Worm (Caenorhabditis elegans) whole organism, young adult: ENCODE data around the gene fbxc-49.

Experiments used
- B0035.1 ChIP-seq: sonication (generic microtip); optimal IDR thresholded peaks from 2 replicates; lab custom pipeline; 2016; ENCODE audit warnings: missing genetic modification characterization, mild to moderate bottlenecking, missing compliant biosample characterization, missing genotype, missing genetic modification reagents
- D2030.7 ChIP-seq: fragments of 200-800 bp; sonication (Bioruptor generic); IDR thresholded peaks from 2 replicates; pipeline ENCODE4 v1.3.6; 2022; ENCODE audit warnings: missing genetic modification reagents, missing genetic modification characterization, missing compliant biosample characterization
- F33H1.4 ChIP-seq: fragments of 200-800 bp; sonication (Bioruptor generic); IDR thresholded peaks from 2 replicates; pipeline ENCODE4 v1.3.6; 2022; ENCODE audit warnings: missing genetic modification reagents, missing genetic modification characterization, missing compliant biosample characterization
- F37B4.10 ChIP-seq: fragments of 200-800 bp; sonication (Bioruptor generic); IDR thresholded peaks from 2 replicates; pipeline ENCODE4 v1.3.6; 2022; ENCODE audit warnings: missing genetic modification characterization, missing compliant biosample characterization
- F49E8.2 ChIP-seq: sonication (generic microtip); optimal IDR thresholded peaks from 3 replicates; lab custom pipeline; 2017; ENCODE audit warnings: missing genetic modification characterization, mild to moderate bottlenecking, missing compliant biosample characterization, antibody characterized with exemption, moderate library complexity; ENCODE audit not compliant: insufficient read depth
- F57A8.1 ChIP-seq: fragments of 200-800 bp; sonication (Bioruptor generic); optimal IDR thresholded peaks from 2 replicates; lab custom pipeline; 2018; ENCODE audit warnings: mild to moderate bottlenecking, missing genetic modification characterization, moderate library complexity, missing compliant biosample characterization
- K12H6.12 ChIP-seq: fragments of 200-800 bp; sonication (Bioruptor generic); optimal IDR thresholded peaks from 2 replicates; lab custom pipeline; 2018; ENCODE audit warnings: mild to moderate bottlenecking, missing genetic modification characterization, missing compliant biosample characterization
- Y79H2A.3 ChIP-seq: fragments of 200-800 bp; sonication (Bioruptor generic); conservative IDR thresholded peaks from 2 replicates; pipeline ENCODE4 v1.3.6; 2022; ENCODE audit warnings: missing genetic modification reagents, missing genetic modification characterization, missing compliant biosample characterization
- Y95B8A.8 ChIP-seq: fragments of 200-800 bp; sonication (Bioruptor generic); IDR thresholded peaks from 2 replicates; pipeline ENCODE4 v1.3.6; 2022; ENCODE audit warnings: missing genetic modification reagents, missing genetic modification characterization, missing compliant biosample characterization
- ZK185.1 ChIP-seq: sonication (generic microtip); optimal IDR thresholded peaks from 2 replicates; lab custom pipeline; 2016; ENCODE audit warnings: mild to moderate bottlenecking, missing genetic modification characterization, missing compliant biosample characterization; ENCODE audit not compliant: poor library complexity, severe bottlenecking
- ama-1 ChIP-seq, 3 experiments: fragments of 150-350 bp in 1 of 3; sonication (generic microtip) in 2 of 3; optimal IDR thresholded peaks; 2 replicates each; lab custom pipeline; 2014 to 2018; ENCODE audit warnings: missing biosample characterization in 2 of 3, missing genetic modification characterization in 2 of 3, missing genetic modification reagents in 2 of 3
- atf-7 ChIP-seq: sonication (generic microtip); optimal IDR thresholded peaks from 2 replicates; lab custom pipeline; 2017; ENCODE audit warnings: mild to moderate bottlenecking, missing genetic modification characterization, missing compliant biosample characterization
- bed-2 ChIP-seq: fragments of 200-800 bp; sonication (Bioruptor generic); IDR thresholded peaks from 2 replicates; pipeline ENCODE4 v1.3.6; 2022; ENCODE audit warnings: missing genetic modification reagents, missing genetic modification characterization, missing compliant biosample characterization
- cebp-1 ChIP-seq, 2 experiments: fragments of 200-800 bp in 1 of 2; sonication (Bioruptor generic) in 1 of 2; sonication (generic microtip) in 1 of 2; IDR thresholded peaks in 1 of 2; optimal IDR thresholded peaks in 1 of 2; 2 replicates each; pipeline versions ENCODE4 v1.3.6 to Lab custom; 2017 to 2022; ENCODE audit warnings: missing compliant biosample characterization in 2 of 2, missing genetic modification characterization in 2 of 2, mild to moderate bottlenecking in 1 of 2, missing genetic modification reagents in 1 of 2, moderate library complexity in 1 of 2
- ceh-40 ChIP-seq: fragments of 200-800 bp; sonication (Bioruptor generic); IDR thresholded peaks from 2 replicates; pipeline ENCODE4 v1.3.6; 2022; ENCODE audit warnings: missing genetic modification characterization, missing compliant biosample characterization
- ceh-79 ChIP-seq: sonication (generic microtip); optimal IDR thresholded peaks from 2 replicates; lab custom pipeline; 2017; ENCODE audit warnings: mild to moderate bottlenecking, missing genetic modification characterization, missing compliant biosample characterization
- ekl-4 ChIP-seq: fragments of 200-800 bp; sonication (Bioruptor generic); IDR thresholded peaks from 2 replicates; pipeline ENCODE4 v1.3.6; 2022; ENCODE audit warnings: missing genetic modification reagents, missing genetic modification characterization, missing compliant biosample characterization
- fkh-3 ChIP-seq: sonication (generic microtip); optimal IDR thresholded peaks from 2 replicates; lab custom pipeline; 2016; ENCODE audit warnings: mild to moderate bottlenecking, missing genetic modification characterization, missing compliant biosample characterization
- hlh-26 ChIP-seq: fragments of 200-800 bp; sonication (Bioruptor generic); conservative IDR thresholded peaks from 2 replicates; pipeline ENCODE4 v1.3.6; 2022; ENCODE audit warnings: missing genetic modification reagents, missing genetic modification characterization, missing compliant biosample characterization
- lsl-1 ChIP-seq: fragments of 200-800 bp; sonication (Bioruptor generic); optimal IDR thresholded peaks from 2 replicates; lab custom pipeline; 2018; ENCODE audit warnings: mild to moderate bottlenecking, missing genetic modification characterization, moderate library complexity, missing compliant biosample characterization
- mcd-1 ChIP-seq: fragments of 200-800 bp; sonication (Bioruptor generic); IDR thresholded peaks from 2 replicates; pipeline ENCODE4 v1.3.6; 2022; ENCODE audit warnings: missing genetic modification reagents, missing genetic modification characterization, missing compliant biosample characterization
- mel-28 ChIP-seq: sonication (generic microtip); optimal IDR thresholded peaks from 2 replicates; lab custom pipeline; 2016; ENCODE audit warnings: borderline replicate concordance, mild to moderate bottlenecking, missing genetic modification characterization, missing compliant biosample characterization
- mxl-1 ChIP-seq: sonication (generic microtip); optimal IDR thresholded peaks from 2 replicates; lab custom pipeline; 2016; ENCODE audit warnings: missing genetic modification characterization, missing compliant biosample characterization
- nfyb-1 ChIP-seq: fragments of 200-800 bp; sonication (Bioruptor generic); IDR thresholded peaks from 2 replicates; pipeline ENCODE4 v1.3.6; 2022; ENCODE audit warnings: missing genetic modification reagents, missing genetic modification characterization, missing compliant biosample characterization
- nhr-120 ChIP-seq: fragments of 200-800 bp; sonication (Bioruptor generic); IDR thresholded peaks from 2 replicates; pipeline ENCODE4 v1.3.6; 2022; ENCODE audit warnings: missing genetic modification characterization, missing compliant biosample characterization
- nhr-179 ChIP-seq: sonication (generic microtip); optimal IDR thresholded peaks from 2 replicates; lab custom pipeline; 2016; ENCODE audit warnings: mild to moderate bottlenecking, missing genetic modification characterization, missing compliant biosample characterization
- pbrm-1 ChIP-seq: fragments of 200-800 bp; sonication (Bioruptor generic); IDR thresholded peaks from 2 replicates; pipeline ENCODE4 v1.3.6; 2022; ENCODE audit warnings: missing genetic modification reagents, missing genetic modification characterization, missing compliant biosample characterization
- sdz-38 ChIP-seq: sonication (generic microtip); optimal IDR thresholded peaks from 2 replicates; lab custom pipeline; 2016; ENCODE audit warnings: missing genotype, missing genetic modification characterization, missing compliant biosample characterization
- somi-1 ChIP-seq: fragments of 200-800 bp; sonication (Bioruptor generic); optimal IDR thresholded peaks from 2 replicates; lab custom pipeline; 2018; ENCODE audit warnings: mild to moderate bottlenecking, missing genetic modification characterization, missing compliant biosample characterization
- sptf-2 ChIP-seq: fragments of 200-800 bp; sonication (Bioruptor generic); optimal IDR thresholded peaks from 2 replicates; lab custom pipeline; 2018; ENCODE audit warnings: mild to moderate bottlenecking, missing genetic modification characterization, missing compliant biosample characterization
- unc-62 ChIP-seq: fragments of 150-350 bp; optimal IDR thresholded peaks from 2 replicates; lab custom pipeline; 2014; ENCODE audit warnings: missing biosample characterization, missing genetic modification reagents, missing genetic modification characterization
- zfh-2 ChIP-seq: fragments of 200-800 bp; sonication (Bioruptor generic); conservative IDR thresholded peaks from 2 replicates; pipeline ENCODE4 v1.3.6; 2022; ENCODE audit warnings: missing genetic modification reagents, missing genetic modification characterization, missing compliant biosample characterization
- ztf-22 ChIP-seq: fragments of 200-800 bp; sonication (Bioruptor generic); optimal IDR thresholded peaks from 2 replicates; lab custom pipeline; 2018; ENCODE audit warnings: mild to moderate bottlenecking, missing genetic modification characterization, moderate library complexity, missing compliant biosample characterization
- ztf-25 ChIP-seq: fragments of 200-800 bp; sonication (Bioruptor generic); IDR thresholded peaks from 2 replicates; pipeline ENCODE4 v1.3.6; 2022; ENCODE audit warnings: missing genetic modification reagents, missing genetic modification characterization, missing compliant biosample characterization

The fbxc-49 gene

DNA sequence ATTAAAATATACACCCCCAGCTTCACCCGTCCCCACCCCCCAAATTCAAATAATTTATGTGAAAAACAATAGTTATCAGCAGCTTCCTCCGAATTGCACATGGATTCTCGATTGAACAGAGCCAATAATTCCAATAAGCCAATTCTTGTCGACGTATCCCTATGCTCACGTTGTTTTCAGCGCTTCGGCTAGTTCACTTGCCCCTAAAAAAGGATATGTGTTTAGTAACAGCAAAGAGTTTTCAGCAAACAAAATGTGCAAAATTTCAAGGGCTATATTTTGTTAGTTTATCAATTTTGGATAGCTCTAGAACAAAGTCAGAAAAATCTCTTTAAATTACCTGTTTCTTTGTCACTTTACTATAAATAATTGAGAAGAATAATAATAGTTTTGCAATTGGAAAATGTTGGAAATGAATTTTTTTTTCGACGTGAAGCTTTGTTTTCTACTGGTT, at the start of gene fbxc-49, which contains the start of gene T16A1.5:
TSS of gene fbxc-49 (plus strand) at position 404 of the 454 bp plus-strand sequence.
TSS of gene T16A1.5 (minus strand) at position 101 of the 454 bp plus-strand sequence.
- no peak for TF ChIP-seq ztf-22 (GFP tag; lab: Kevin White, UChicago)
- no peak for TF ChIP-seq K12H6.12 (tag; lab: Kevin White, UChicago)
- no peak for TF ChIP-seq zfh-2 (GFP tag; lab: Robert Waterston, UW)
- no peak for TF ChIP-seq somi-1 (GFP tag; lab: Kevin White, UChicago)
- TF ChIP-seq F37B4.10 (GFP tag; lab: Robert Waterston, UW), result no peak
- no peak for TF ChIP-seq F33H1.4
- TF ChIP-seq ama-1 (optimal IDR thresholded peaks at IDR 0.05; lab: Kevin White, UChicago), result no peak
- no peak for TF ChIP-seq ama-1 (GFP tag; optimal IDR thresholded peaks at IDR 0.05; lab: Kevin White, UChicago)
- TF ChIP-seq ceh-40 (GFP tag; lab: Robert Waterston, UW), result no peak
- TF ChIP-seq bed-2 (GFP tag; lab: Robert Waterston, UW), result no peak
- no peak for TF ChIP-seq nhr-120
- TF ChIP-seq sdz-38 (tag; lab: Kevin White, UChicago), result no peak
- no peak for TF ChIP-seq mcd-1 (GFP tag; lab: Robert Waterston, UW)
- no peak for TF ChIP-seq nhr-179 (tag; lab: Kevin White, UChicago)
- TF ChIP-seq, all 124 proteins: peak for 0

DNA sequence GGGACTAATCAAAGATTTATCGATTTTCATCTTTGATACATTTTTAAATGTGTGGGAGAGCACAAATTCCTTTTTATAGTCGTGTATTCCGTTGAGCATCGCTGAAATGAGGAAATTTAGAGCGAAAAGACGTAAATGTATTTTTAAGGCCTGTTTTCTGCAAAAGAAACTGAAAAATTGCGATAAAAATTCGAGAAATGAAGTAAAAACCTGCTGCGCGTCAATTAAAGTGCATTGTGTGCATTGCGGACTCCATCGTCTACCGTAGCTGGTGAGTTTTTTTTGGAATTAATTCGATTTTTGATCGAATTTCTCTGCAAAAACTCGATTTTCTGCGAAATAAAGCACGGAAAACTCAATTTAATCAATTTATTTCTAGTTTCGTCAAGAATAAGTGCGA, 44.6 kb upstream of the fbxc-49 start, which contains the start of gene bath-19:
TSS of gene bath-19 (minus strand) at position 101 of the 400 bp plus-strand sequence.
- TF ChIP-seq lsl-1 (GFP tag; lab: Kevin White, UChicago), result peak; percentile 54
- TF ChIP-seq mxl-1 (tag; lab: Kevin White, UChicago), result no peak
- TF ChIP-seq unc-62 (GFP tag; lab: Kevin White, UChicago), result no peak
- no peak for TF ChIP-seq nfyb-1 (GFP tag; lab: Robert Waterston, UW)

DNA sequence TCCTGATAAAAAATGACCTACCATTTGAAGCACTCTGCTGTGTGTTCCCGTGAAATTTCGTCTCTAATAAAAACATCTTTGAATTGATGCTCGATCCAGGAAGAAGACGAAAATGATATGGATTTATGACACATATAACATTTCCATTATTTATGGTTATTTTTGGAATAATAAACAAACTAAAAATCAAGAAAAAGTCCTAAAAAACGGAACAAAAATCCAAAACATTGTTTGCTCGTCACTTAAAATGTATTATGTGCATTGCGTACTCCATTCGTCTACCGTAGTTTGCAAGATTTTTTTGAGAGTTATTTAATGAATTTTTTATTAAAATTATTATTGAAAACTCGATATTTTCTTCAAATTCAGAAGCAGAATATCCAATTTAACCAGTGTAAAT, 41.5 kb upstream of the fbxc-49 start, which contains the start of gene bath-20:
TSS of gene bath-20 (minus strand) at position 101 of the 400 bp plus-strand sequence.
- TF ChIP-seq lsl-1 (GFP tag; lab: Kevin White, UChicago), result peak; percentile 31
- no peak for TF ChIP-seq pbrm-1 (GFP tag; lab: Robert Waterston, UW)

DNA sequence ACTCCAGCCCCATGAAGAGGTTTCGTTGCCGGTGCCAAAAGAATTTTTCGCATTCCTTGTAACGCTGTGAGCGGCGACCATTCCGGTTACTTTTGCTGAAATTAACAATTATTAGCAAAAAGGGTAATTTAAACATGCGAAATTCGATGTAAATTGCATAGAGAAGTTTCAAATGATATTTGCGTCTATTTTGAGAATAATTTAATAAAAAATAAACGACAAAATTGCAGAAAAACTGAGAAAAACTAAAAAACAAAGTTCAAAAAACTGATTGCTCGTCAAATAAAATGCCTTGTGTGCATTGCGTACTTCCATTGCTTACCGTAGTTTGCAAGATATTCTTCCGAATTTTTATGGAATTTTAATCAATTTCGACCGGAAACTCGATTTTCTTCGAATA, 38.4 kb upstream of the fbxc-49 start, which contains the start of gene bath-24:
TSS of gene bath-24 (minus strand) at position 101 of the 400 bp plus-strand sequence.
- TF ChIP-seq B0035.1, result no peak
- peak; percentile 65 for TF ChIP-seq lsl-1 (GFP tag; lab: Kevin White, UChicago)
- TF ChIP-seq D2030.7, result no peak
- TF ChIP-seq sptf-2 (GFP tag; lab: Kevin White, UChicago), result no peak

DNA sequence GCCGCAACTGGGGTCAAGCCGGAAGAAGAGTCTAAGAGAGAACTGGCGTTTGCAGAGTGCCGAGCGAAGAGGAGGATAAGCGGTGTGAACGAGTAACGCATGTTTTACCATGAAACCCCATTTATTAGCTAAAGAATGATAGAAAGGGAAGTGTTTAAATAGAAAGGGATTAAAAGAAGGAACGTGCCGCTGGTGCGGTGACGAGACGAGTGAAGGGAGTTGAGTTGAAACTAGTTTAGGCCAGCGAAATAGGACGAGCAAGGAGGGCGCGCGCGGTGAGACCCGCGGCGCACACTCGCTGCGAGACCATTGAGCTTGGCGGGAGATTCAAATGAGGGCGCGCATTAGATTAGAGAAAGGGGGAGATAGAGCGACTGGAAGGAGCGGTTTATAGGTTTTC, 37.4 kb upstream of the fbxc-49 start, which contains the start of gene math-1:
TSS of gene math-1 (minus strand) at position 101 of the 400 bp plus-strand sequence.
- 0 out of 2 replicates have a peak, but pooled peaks have one; percentile 7 for TF ChIP-seq zfh-2 (GFP tag; lab: Robert Waterston, UW)

- TF ChIP-seq ZK185.1 (tag; lab: Kevin White, UChicago), result no peak
- no peak for TF ChIP-seq cebp-1 (GFP tag; IDR thresholded peaks at IDR 0.05; lab: Robert Waterston, UW)
- no peak for TF ChIP-seq cebp-1 (tag; optimal IDR thresholded peaks at IDR 0.05; lab: Kevin White, UChicago)
- TF ChIP-seq F57A8.1, result no peak
- TF ChIP-seq hlh-26, result no peak
- TF ChIP-seq Y95B8A.8 (GFP tag; lab: Robert Waterston, UW), result no peak
- no peak for TF ChIP-seq F49E8.2 (tag; lab: Kevin White, UChicago)
- no peak for TF ChIP-seq fkh-3 (tag; lab: Kevin White, UChicago)
- TF ChIP-seq ztf-25 (GFP tag; lab: Robert Waterston, UW), result no peak
- no peak for TF ChIP-seq ceh-79 (tag; lab: Kevin White, UChicago)
- TF ChIP-seq atf-7 (tag; lab: Kevin White, UChicago), result no peak
- no peak for TF ChIP-seq ekl-4 (GFP tag; lab: Robert Waterston, UW)
- TF ChIP-seq Y79H2A.3, result no peak
- TF ChIP-seq mel-28 (tag; lab: Kevin White, UChicago), result no peak
Observed at ce11 chrII:2051372-2051771, 32.6 kb upstream of the fbxc-49 start, which contains the start of gene fbxb-35. fbxb-35 (plus strand) TSS chrII:2051672.
